Worm (Caenorhabditis elegans): ENCODE results near the gene K10C9.1.

- TF ChIP-seq sea-1 (GFP tag; conservative IDR thresholded peaks at IDR 0.05) = no peak
- TF ChIP-seq tra-4 (tag; optimal IDR thresholded peaks at IDR 0.05) = no peak
Measured at ce11 chrV:1060219-1060863, 14.7 kb upstream of the K10C9.1 start.

Measured in whole organism, early embryonic.